Worm (Caenorhabditis elegans) whole organism, L3 larva: Measurements from ENCODE around the gene srlf-13.

Source experiments
- ZK546.5 ChIP-seq: sonication (generic microtip); optimal IDR thresholded peaks from 2 replicates; lab custom pipeline; 2017; ENCODE audit warnings: missing biosample characterization, missing genetic modification characterization
- aly-2 ChIP-seq: fragments of 150-350 bp; optimal IDR thresholded peaks from 2 replicates; lab custom pipeline; 2014; ENCODE audit warnings: missing biosample characterization, missing genetic modification characterization
- ceh-16 ChIP-seq: sonication (generic microtip); optimal IDR thresholded peaks from 2 replicates; lab custom pipeline; 2017; ENCODE audit warnings: missing biosample characterization, missing genetic modification characterization
- ceh-28 ChIP-seq: fragments of 150-350 bp; optimal IDR thresholded peaks from 2 replicates; lab custom pipeline; 2014; ENCODE audit warnings: missing biosample characterization, missing genetic modification reagents, missing genetic modification characterization
- ceh-82 ChIP-seq: fragments of 150-350 bp; optimal IDR thresholded peaks from 2 replicates; lab custom pipeline; 2014; ENCODE audit warnings: missing biosample characterization, missing genetic modification characterization
- daf-12 ChIP-seq: fragments of 150-350 bp; optimal IDR thresholded peaks from 2 replicates; lab custom pipeline; 2014; ENCODE audit warnings: missing biosample characterization, missing genetic modification reagents, missing genetic modification characterization
- egl-27 ChIP-seq: sonication (generic microtip); optimal IDR thresholded peaks from 4 replicates; lab custom pipeline; 2017; ENCODE audit warnings: missing biosample characterization, missing genetic modification reagents, missing genetic modification characterization
- egl-5 ChIP-seq: fragments of 150-350 bp; optimal IDR thresholded peaks from 2 replicates; lab custom pipeline; 2017; ENCODE audit warnings: missing biosample characterization, missing genetic modification reagents, missing genetic modification characterization, inconsistent platforms
- elt-1 ChIP-seq: fragments of 150-350 bp; optimal IDR thresholded peaks from 2 replicates; lab custom pipeline; 2014; ENCODE audit warnings: missing biosample characterization, missing genetic modification characterization
- elt-2 ChIP-seq: sonication (generic microtip); optimal IDR thresholded peaks from 2 replicates; lab custom pipeline; 2016; ENCODE audit warnings: missing genetic modification reagents, mild to moderate bottlenecking, missing genetic modification characterization, missing compliant biosample characterization
- hmg-11 ChIP-seq: sonication (generic microtip); optimal IDR thresholded peaks from 2 replicates; lab custom pipeline; 2016; ENCODE audit warnings: missing genetic modification characterization, missing compliant biosample characterization
- jun-1 ChIP-seq: fragments of 150-350 bp; optimal IDR thresholded peaks from 2 replicates; lab custom pipeline; 2014; ENCODE audit warnings: missing biosample characterization, missing genetic modification reagents, missing genetic modification characterization
- lin-15B ChIP-seq: fragments of 150-350 bp; optimal IDR thresholded peaks from 2 replicates; lab custom pipeline; 2014; ENCODE audit warnings: missing biosample characterization, missing genetic modification characterization
- lin-39 ChIP-seq: fragments of 150-350 bp; optimal IDR thresholded peaks from 2 replicates; lab custom pipeline; 2018; ENCODE audit warnings: missing biosample characterization, missing genetic modification reagents, missing genetic modification characterization
- mdl-1 ChIP-seq: fragments of 150-350 bp; optimal IDR thresholded peaks from 2 replicates; lab custom pipeline; 2014; ENCODE audit warnings: missing biosample characterization, missing genetic modification characterization
- nfya-1 ChIP-seq: sonication (generic microtip); optimal IDR thresholded peaks from 2 replicates; lab custom pipeline; 2017; ENCODE audit warnings: missing genetic modification characterization, mild to moderate bottlenecking, missing compliant biosample characterization, antibody characterized with exemption, moderate library complexity; ENCODE audit not compliant: insufficient read depth
- nhr-11 ChIP-seq: fragments of 150-350 bp; optimal IDR thresholded peaks from 2 replicates; lab custom pipeline; 2014; ENCODE audit warnings: missing biosample characterization, missing genetic modification characterization
- nhr-12 ChIP-seq: fragments of 150-350 bp; optimal IDR thresholded peaks from 2 replicates; lab custom pipeline; 2014; ENCODE audit warnings: missing biosample characterization, missing genetic modification characterization
- nhr-23 ChIP-seq: fragments of 150-350 bp; optimal IDR thresholded peaks from 2 replicates; lab custom pipeline; 2014; ENCODE audit warnings: missing biosample characterization, missing genetic modification reagents, missing genetic modification characterization
- nhr-25 ChIP-seq: sonication (generic microtip); optimal IDR thresholded peaks from 2 replicates; lab custom pipeline; 2017; ENCODE audit warnings: missing biosample characterization, missing genetic modification characterization
- nhr-28 ChIP-seq: fragments of 150-350 bp; optimal IDR thresholded peaks from 2 replicates; lab custom pipeline; 2014; ENCODE audit warnings: missing biosample characterization, missing genetic modification characterization
- nhr-43 ChIP-seq: sonication (generic microtip); optimal IDR thresholded peaks from 2 replicates; lab custom pipeline; 2016; ENCODE audit warnings: mild to moderate bottlenecking, missing genetic modification characterization, missing compliant biosample characterization; ENCODE audit not compliant: poor library complexity, severe bottlenecking
- nhr-67 ChIP-seq: fragments of 150-350 bp; optimal IDR thresholded peaks from 2 replicates; lab custom pipeline; 2014; ENCODE audit warnings: missing biosample characterization, missing genetic modification characterization
- nhr-76 ChIP-seq: fragments of 150-350 bp; sonication (generic microtip); optimal IDR thresholded peaks from 5 replicates; lab custom pipeline; 2014; ENCODE audit warnings: missing biosample characterization, missing genetic modification characterization
- nhr-77 ChIP-seq: fragments of 150-350 bp; optimal IDR thresholded peaks from 2 replicates; lab custom pipeline; 2014; ENCODE audit warnings: missing biosample characterization, missing genetic modification characterization
- pha-4 ChIP-seq: fragments of 150-350 bp; optimal IDR thresholded peaks from 2 replicates; lab custom pipeline; 2014; ENCODE audit warnings: missing biosample characterization, missing genetic modification reagents, missing genetic modification characterization
- pqm-1 ChIP-seq: fragments of 150-350 bp; optimal IDR thresholded peaks from 2 replicates; lab custom pipeline; 2017; ENCODE audit warnings: missing biosample characterization, missing genetic modification characterization, inconsistent platforms
- sea-2 ChIP-seq: fragments of 150-350 bp; sonication (generic microtip); optimal IDR thresholded peaks from 4 replicates; lab custom pipeline; 2014; ENCODE audit warnings: missing biosample characterization, missing genetic modification reagents, missing genetic modification characterization
- snpc-4 ChIP-seq: fragments of 150-350 bp; optimal IDR thresholded peaks from 2 replicates; lab custom pipeline; 2014; ENCODE audit warnings: missing biosample characterization, missing genetic modification characterization
- tbx-2 ChIP-seq: sonication (generic microtip); optimal IDR thresholded peaks from 2 replicates; lab custom pipeline; 2016; ENCODE audit warnings: mild to moderate bottlenecking, missing genetic modification characterization, missing compliant biosample characterization
- unc-39 ChIP-seq: sonication (generic microtip); optimal IDR thresholded peaks from 4 replicates; lab custom pipeline; 2017; ENCODE audit warnings: missing biosample characterization, missing genetic modification characterization

Gene srlf-13

ce11 chrIV:10869642-10870041, 26.8 kb downstream of the srlf-13 start:
- TF ChIP-seq nhr-12 (no peak), hmg-11 (tag; lab: Kevin White, UChicago) (no peak), elt-1 (tag; lab: Kevin White, UChicago) (no peak), snpc-4 (tag; lab: Kevin White, UChicago) (no peak), nhr-23 (tag; lab: Kevin White, UChicago) (no peak), nhr-11 (tag; lab: Kevin White, UChicago) (no peak), mdl-1 (tag; lab: Kevin White, UChicago) (no peak), ZK546.5 (tag; lab: Kevin White, UChicago) (no peak)
- TF ChIP-seq, all 47 proteins: peak for 0

ce11 chrIV:10868629-10869251, 27.7 kb downstream of the srlf-13 start, which contains the start of gene F13E9.11:
Gene F13E9.11 (minus strand): TSS chrIV:10869135.
- TF ChIP-seq nfya-1 (peak; percentile 35), nhr-43 (tag; lab: Kevin White, UChicago) (no peak), hmg-11 (tag; lab: Kevin White, UChicago) (peak; percentile 8)

- TF ChIP-seq nhr-23 (tag; lab: Kevin White, UChicago), result no peak
- TF ChIP-seq pha-4 (tag; lab: Kevin White, UChicago), result peak; percentile 68
- TF ChIP-seq nhr-67 (tag; lab: Kevin White, UChicago), result no peak
- TF ChIP-seq, all 47 proteins: peak for 1
Measured at ce11 chrIV:10867370-10868146, 28.9 kb downstream of the srlf-13 start.

- no peak for TF ChIP-seq nhr-23 (tag; lab: Kevin White, UChicago)
- TF ChIP-seq sea-2 (GFP tag; lab: Kevin White, UChicago), result no peak
- TF ChIP-seq nhr-11 (tag; lab: Kevin White, UChicago), result no peak
- no peak for TF ChIP-seq lin-15B (tag; lab: Kevin White, UChicago)
- no peak for TF ChIP-seq ceh-82 (tag; lab: Kevin White, UChicago)
- TF ChIP-seq egl-27 (tag; lab: Kevin White, UChicago), result no peak
- TF ChIP-seq nhr-76, result no peak
- TF ChIP-seq ceh-28 (tag; lab: Kevin White, UChicago), result no peak
- no peak for TF ChIP-seq tbx-2 (tag; lab: Kevin White, UChicago)
- TF ChIP-seq daf-12 (tag; lab: Kevin White, UChicago), result no peak
- no peak for TF ChIP-seq ceh-16 (tag; lab: Kevin White, UChicago)
- no peak for TF ChIP-seq unc-39 (tag; lab: Kevin White, UChicago)
- no peak for TF ChIP-seq jun-1 (tag; lab: Kevin White, UChicago)
- no peak for TF ChIP-seq nhr-77 (tag; lab: Kevin White, UChicago)
Measured at ce11 chrIV:10864031-10864430, 32.4 kb downstream of the srlf-13 start, which contains the start of gene nish-1. Gene nish-1 (plus strand): TSS chrIV:10864331.

- TF ChIP-seq egl-5 (tag; lab: Kevin White, UChicago) (no peak), ceh-28 (tag; lab: Kevin White, UChicago) (peak; percentile 16)
Measured at ce11 chrIV:10861102-10861501, 35.3 kb downstream of the srlf-13 start, which contains the start of gene rbm-22. Gene rbm-22 (plus strand): TSS chrIV:10861402.

- peak; percentile 39 for TF ChIP-seq nfya-1
- TF ChIP-seq elt-2 (tag; lab: Kevin White, UChicago), result peak; percentile 73
- no peak for TF ChIP-seq aly-2 (tag; lab: Kevin White, UChicago)
- TF ChIP-seq lin-39 (tag; lab: Kevin White, UChicago), result peak; percentile 33
- peak; percentile 3 for TF ChIP-seq mdl-1 (tag; lab: Kevin White, UChicago)
- no peak for TF ChIP-seq nhr-77 (tag; lab: Kevin White, UChicago)
- peak; percentile 45 for TF ChIP-seq pha-4 (tag; lab: Kevin White, UChicago)
- peak; percentile 42 for TF ChIP-seq lin-15B (tag; lab: Kevin White, UChicago)
- no peak for TF ChIP-seq nhr-28
- peak; percentile 29 for TF ChIP-seq hmg-11 (tag; lab: Kevin White, UChicago)
- TF ChIP-seq nhr-23 (tag; lab: Kevin White, UChicago), result peak; percentile 37
- TF ChIP-seq pqm-1, result peak; percentile 80
- peak; percentile 9 for TF ChIP-seq nhr-25
- TF ChIP-seq snpc-4 (tag; lab: Kevin White, UChicago), result peak; percentile 33
Measured at ce11 chrIV:10858300-10859016, 38.0 kb downstream of the srlf-13 start, which contains the start of the genes T11G6.2 and hars-1. Gene T11G6.2 (minus strand): TSS chrIV:10858496. Gene hars-1 (plus strand): TSS chrIV:10858957.
